Worm (Caenorhabditis elegans): ENCODE data around the gene sri-50.
"Not testable (repeated sequence)": the region's sequence is repeated elsewhere in the genome, so short reads cannot be mapped to it uniquely, and the experiment has no call there.

DNA sequence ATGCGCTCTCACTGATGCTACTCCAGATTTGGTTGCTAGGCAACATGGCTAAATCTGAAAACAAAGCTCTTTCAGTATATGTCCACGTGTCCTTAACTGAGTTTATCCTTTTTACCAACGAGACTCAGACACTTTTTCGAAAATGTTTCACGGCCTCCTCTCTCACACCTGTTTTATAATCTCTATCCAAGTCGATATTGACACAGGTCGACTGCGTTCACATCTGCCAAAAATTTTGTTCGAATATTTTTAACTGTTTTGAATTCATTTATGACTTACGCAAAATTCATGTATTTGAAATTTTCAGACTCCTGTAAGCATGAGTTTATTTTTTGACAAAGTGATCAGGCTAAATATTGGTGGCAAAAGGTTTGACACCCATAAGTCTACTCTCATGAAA, 12.2 kb downstream of the sri-50 start, which contains the start of gene ZC239.3:
- TF ChIP-seq ama-1 (optimal IDR thresholded peaks at IDR 0.05); hnd-1 (tag; optimal IDR thresholded peaks at IDR 0.05); tbx-37 (GFP tag; conservative IDR thresholded peaks at IDR 0.05): not testable (repeated sequence)

All from whole organism, early embryonic.